Worm (Caenorhabditis elegans) whole organism, L4/young adult: ENCODE measurements around the gene ZK381.2.

ENCODE experiments used
- W03F9.2 ChIP-seq: fragments of 150-350 bp; optimal IDR thresholded peaks from 2 replicates; lab custom pipeline; 2014; ENCODE audit warnings: missing biosample characterization, missing genetic modification characterization
- dao-5 ChIP-seq: sonication (generic microtip); optimal IDR thresholded peaks from 2 replicates; lab custom pipeline; 2016; ENCODE audit warnings: missing genotype, missing genetic modification characterization, moderate library complexity, missing compliant biosample characterization
- him-1 ChIP-seq: sonication (generic microtip); optimal IDR thresholded peaks from 2 replicates; lab custom pipeline; 2016; ENCODE audit warnings: missing genotype, missing genetic modification reagents, missing genetic modification characterization, missing compliant biosample characterization

DNA sequence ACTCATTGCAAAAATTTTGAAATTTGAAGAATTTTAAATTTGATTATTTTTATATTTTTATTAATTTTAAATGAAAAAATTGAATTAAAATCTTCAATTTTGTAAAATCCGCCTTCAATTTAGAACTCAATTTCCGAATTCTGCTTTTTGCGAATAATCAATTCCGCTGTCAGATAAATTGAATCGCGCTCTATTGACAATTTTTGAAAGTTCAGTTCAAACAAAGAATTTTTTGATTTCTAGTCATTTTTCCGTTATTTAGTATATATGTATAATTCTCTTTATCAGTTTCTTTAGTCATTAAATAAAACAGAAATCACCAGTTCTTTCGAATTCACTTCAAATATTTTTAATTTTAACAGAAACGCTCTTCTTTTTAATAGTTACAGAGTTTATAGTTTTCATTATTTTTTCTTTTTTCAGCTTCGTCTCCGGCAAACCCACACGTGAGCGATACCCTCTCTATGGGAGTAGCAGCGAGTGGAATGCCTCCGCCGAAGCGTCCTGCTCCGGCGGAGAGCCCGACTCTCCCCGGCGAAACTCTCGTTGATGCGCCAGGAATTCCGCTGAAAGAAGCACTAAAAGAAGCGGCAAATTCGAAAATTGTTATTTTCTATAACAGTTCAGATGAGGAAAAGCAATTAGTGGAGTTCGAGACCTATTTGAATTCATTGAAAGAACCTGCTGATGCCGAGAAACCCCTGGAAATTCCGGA is 47.6 kb downstream of the ZK381.2 start:
- TF ChIP-seq dao-5 (no peak), him-1 (tag; lab: Kevin White, UChicago) (no peak), W03F9.2 (tag; lab: Kevin White, UChicago) (peak; percentile 38)
